Worm (Caenorhabditis elegans): ENCODE measurements around the gene prkl-1.

The prkl-1 gene

DNA sequence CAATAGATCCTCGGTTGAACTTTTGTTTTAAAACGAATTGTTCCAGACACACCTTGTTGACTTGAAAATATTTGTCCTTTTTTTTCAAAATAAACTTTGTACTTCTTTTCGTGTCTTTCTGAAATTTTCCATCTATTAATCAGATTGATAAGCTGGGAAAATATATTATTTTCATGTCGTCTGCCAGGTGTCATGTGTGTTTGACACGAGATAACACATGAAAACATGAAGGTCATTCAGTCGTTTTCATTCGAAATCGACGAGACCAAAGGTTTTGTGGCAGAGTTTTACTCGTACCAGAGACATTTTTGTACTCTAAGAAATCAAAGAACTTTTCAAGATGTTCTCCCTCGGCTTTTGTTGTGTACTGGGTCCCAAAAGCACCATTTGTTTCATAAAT lies 33.9 kb upstream of the prkl-1 start (continued):
- peak in 1 of 2 experiments; percentile 71 for TF ChIP-seq mdl-1 (tag; optimal IDR thresholded peaks at IDR 0.05)
- TF ChIP-seq mxl-2 (GFP tag; conservative IDR thresholded peaks at IDR 0.05) = no peak
- TF ChIP-seq T20F7.1 (GFP tag; optimal IDR thresholded peaks at IDR 0.05) = no peak
- TF ChIP-seq hif-1 (tag; optimal IDR thresholded peaks at IDR 0.05) = no peak
- TF ChIP-seq zfp-3 (GFP tag; conservative IDR thresholded peaks at IDR 0.05) = no peak
- peak; percentile 81 for TF ChIP-seq nhr-28 (tag; optimal IDR thresholded peaks at IDR 0.05)
- TF ChIP-seq skn-1 (tag; optimal IDR thresholded peaks at IDR 0.05) = no peak
- TF ChIP-seq nhr-237 (tag; optimal IDR thresholded peaks at IDR 0.05) = no peak
- no peak for TF ChIP-seq F10B5.3 (tag; optimal IDR thresholded peaks at IDR 0.05)
- TF ChIP-seq egl-27 (tag; optimal IDR thresholded peaks at IDR 0.05) = no peak
- TF ChIP-seq nhr-41 (GFP tag; IDR thresholded peaks at IDR 0.05) = no peak

DNA sequence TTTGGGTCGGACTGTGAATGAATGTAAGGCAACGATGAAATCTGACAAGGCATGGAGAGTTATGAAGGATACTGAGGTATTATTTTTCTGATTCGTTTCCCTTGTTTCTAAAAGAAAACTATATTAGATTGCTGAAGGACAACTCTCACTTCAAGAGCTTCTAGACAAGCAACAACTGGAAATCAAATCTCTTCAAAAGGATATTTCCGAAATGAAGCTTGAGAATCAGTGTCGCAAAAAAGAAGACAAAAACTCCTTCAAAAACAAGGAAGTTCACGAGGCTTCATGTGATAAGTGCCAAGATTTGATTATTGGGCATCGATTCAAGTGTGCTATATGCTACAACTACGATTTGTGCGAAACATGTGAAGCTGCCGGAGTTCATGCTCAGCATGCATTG lies 31.9 kb upstream of the prkl-1 start:
- no peak for TF ChIP-seq zfp-2 (tag; optimal IDR thresholded peaks at IDR 0.05)
- no peak for TF ChIP-seq daf-16 (GFP tag; optimal IDR thresholded peaks at IDR 0.05)
- TF ChIP-seq daf-16 (tag; optimal IDR thresholded peaks at IDR 0.05) = no peak
- TF ChIP-seq ces-1 (GFP tag; optimal IDR thresholded peaks at IDR 0.05) = peak; percentile 38
- no peak for TF ChIP-seq skn-1 (tag; optimal IDR thresholded peaks at IDR 0.05)
- TF ChIP-seq fkh-10 (GFP tag; optimal IDR thresholded peaks at IDR 0.05) = peak; percentile 67

DNA sequence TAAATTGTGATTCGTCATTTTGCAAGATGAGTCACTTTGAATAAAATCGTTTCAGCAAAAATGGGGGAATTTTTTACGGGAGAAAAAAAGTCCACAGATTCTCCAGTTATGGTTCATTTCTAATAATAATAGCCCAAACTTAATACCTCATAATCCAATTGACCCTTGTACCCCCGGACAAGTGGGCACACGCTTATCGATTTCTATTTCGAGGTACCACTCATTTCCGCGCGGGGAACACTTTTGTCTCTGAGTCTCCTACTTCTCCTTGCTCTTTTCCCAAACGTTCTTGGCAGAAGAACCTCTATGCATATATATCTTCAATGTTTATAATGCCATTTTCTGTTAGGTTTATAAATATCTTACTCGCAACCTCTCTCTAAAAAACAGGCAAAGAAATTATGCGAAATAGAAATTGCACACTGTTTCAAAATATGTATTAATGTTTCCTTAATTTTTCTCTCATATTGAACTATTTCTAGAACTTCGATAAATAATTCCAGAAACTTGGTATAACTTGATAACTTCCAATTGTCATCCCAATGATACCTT lies 30.5 kb upstream of the prkl-1 start, which contains the start of gene gldi-4:
Gene gldi-4 (plus strand): TSS at position 502 of the 552 bp plus-strand sequence.
- TF ChIP-seq nhr-237 (tag; optimal IDR thresholded peaks at IDR 0.05) (no peak), jun-1 (tag; optimal IDR thresholded peaks at IDR 0.05) (no peak), ceh-62 (tag; optimal IDR thresholded peaks at IDR 0.05) (no peak), nhr-77 (tag; optimal IDR thresholded peaks at IDR 0.05) (no peak), zfp-3 (GFP tag; conservative IDR thresholded peaks at IDR 0.05) (no peak), gei-8 (GFP tag; optimal IDR thresholded peaks at IDR 0.05) (no peak), lsy-2 (tag; optimal IDR thresholded peaks at IDR 0.05) (no peak), fkh-10 (GFP tag; optimal IDR thresholded peaks at IDR 0.05) (no peak), set-16 (GFP tag; IDR thresholded peaks at IDR 0.05) (no peak), ama-1 (optimal IDR thresholded peaks at IDR 0.05) (no peak), mxl-3 (GFP tag; optimal IDR thresholded peaks at IDR 0.05) (no peak), ces-1 (GFP tag; optimal IDR thresholded peaks at IDR 0.05) (no peak), nhr-28 (tag; optimal IDR thresholded peaks at IDR 0.05) (no peak), lir-3 (tag; optimal IDR thresholded peaks at IDR 0.05) (no peak), nhr-10 (tag; optimal IDR thresholded peaks at IDR 0.05) (no peak), ceh-20 (GFP tag; IDR thresholded peaks at IDR 0.05) (no peak), madf-5 (GFP tag; IDR thresholded peaks at IDR 0.05) (no peak), dmd-9 (GFP tag; IDR thresholded peaks at IDR 0.05) (no peak), dmd-8 (GFP tag; IDR thresholded peaks at IDR 0.05) (no peak)

DNA sequence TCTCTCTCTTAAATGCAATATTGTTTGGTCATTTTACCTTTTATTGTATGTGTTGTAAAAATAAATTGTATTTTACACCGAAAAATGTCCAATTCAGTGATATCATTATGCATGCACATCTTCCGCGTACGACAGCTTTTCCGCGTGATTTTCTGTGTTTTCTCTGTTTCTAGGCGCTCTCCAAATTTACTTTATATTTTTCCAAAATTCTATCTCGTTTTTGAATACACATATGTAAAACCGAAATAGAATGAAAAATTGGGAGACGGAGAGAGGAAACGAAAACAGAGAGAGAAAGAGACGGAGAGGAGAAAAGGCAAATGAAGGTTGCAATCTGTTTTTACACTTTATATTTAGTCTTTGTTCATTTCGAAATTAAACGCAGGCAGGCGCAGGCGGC lies 29.8 kb upstream of the prkl-1 start:
- TF ChIP-seq aha-1 (tag) = peak; percentile 91
- no peak for TF ChIP-seq spr-3 (GFP tag; optimal IDR thresholded peaks at IDR 0.05)
- peak in 1 of 2 experiments; percentile 70 for TF ChIP-seq lsy-2 (tag; optimal IDR thresholded peaks at IDR 0.05)
- TF ChIP-seq mdt-29 (GFP tag; IDR thresholded peaks at IDR 0.05) = no peak
- TF ChIP-seq nhr-77 (tag; optimal IDR thresholded peaks at IDR 0.05) = peak; percentile 4
- peak; percentile 78 for TF ChIP-seq dve-1 (tag; optimal IDR thresholded peaks at IDR 0.05; ENCODE audit: insufficient read depth)
- TF ChIP-seq mdl-1 (tag; optimal IDR thresholded peaks at IDR 0.05) = peak in 1 of 2 experiments; percentile 60
- TF ChIP-seq mep-1 (tag; optimal IDR thresholded peaks at IDR 0.05) = peak; percentile 71
- TF ChIP-seq daf-16 (GFP tag; optimal IDR thresholded peaks at IDR 0.05) = no peak
- TF ChIP-seq daf-16 (tag; optimal IDR thresholded peaks at IDR 0.05) = peak; percentile 50
- TF ChIP-seq nhr-42 (GFP tag; IDR thresholded peaks at IDR 0.05) = no peak
- TF ChIP-seq hlh-30 (tag; optimal IDR thresholded peaks at IDR 0.05; ENCODE audit: insufficient read depth) = peak; percentile 85
- 0 out of 2 replicates have a peak, but pooled peaks have one; percentile 14 for TF ChIP-seq lin-38 (GFP tag; IDR thresholded peaks at IDR 0.05)
- TF ChIP-seq pha-4 (GFP tag; IDR thresholded peaks at IDR 0.05) = no peak
- no peak for TF ChIP-seq pha-4 (tag; optimal IDR thresholded peaks at IDR 0.05)
- peak; percentile 30 for TF ChIP-seq rbr-2 (tag; optimal IDR thresholded peaks at IDR 0.05)
- no peak for TF ChIP-seq hmg-1.1 (GFP tag; IDR thresholded peaks at IDR 0.05)
- no peak for TF ChIP-seq zip-2 (tag; optimal IDR thresholded peaks at IDR 0.05)
- peak; percentile 31 for TF ChIP-seq fkh-10 (GFP tag; optimal IDR thresholded peaks at IDR 0.05)
- no peak for TF ChIP-seq lin-39 (tag; optimal IDR thresholded peaks at IDR 0.05)
- no peak for TF ChIP-seq arid-1 (GFP tag; conservative IDR thresholded peaks at IDR 0.05)
- no peak for TF ChIP-seq nhr-41 (GFP tag; IDR thresholded peaks at IDR 0.05)
- TF ChIP-seq dpl-1 (GFP tag; optimal IDR thresholded peaks at IDR 0.05) = peak; percentile 9
- TF ChIP-seq nhr-28 (tag; optimal IDR thresholded peaks at IDR 0.05) = peak; percentile 46
